Worm (Caenorhabditis elegans) whole organism, young adult: Measurements from ENCODE around the gene T20D3.6.

ENCODE experiments used
- ama-1 ChIP-seq, 3 experiments: fragments of 150-350 bp in 1 of 3; sonication (generic microtip) in 2 of 3; optimal IDR thresholded peaks; 2 replicates each; lab custom pipeline; 2014 to 2018; ENCODE audit warnings: missing biosample characterization in 2 of 3, missing genetic modification characterization in 2 of 3, missing genetic modification reagents in 2 of 3
- ccch-3 ChIP-seq: fragments of 200-800 bp; sonication (Bioruptor generic); optimal IDR thresholded peaks from 2 replicates; lab custom pipeline; 2018; ENCODE audit warnings: mild to moderate bottlenecking, missing genetic modification characterization, missing compliant biosample characterization
- dpl-1 ChIP-seq: fragments of 150-350 bp; optimal IDR thresholded peaks from 2 replicates; lab custom pipeline; 2014; ENCODE audit warnings: missing biosample characterization, missing genetic modification reagents, missing genetic modification characterization
- egrh-3 ChIP-seq: fragments of 200-800 bp; sonication (Bioruptor generic); IDR thresholded peaks from 2 replicates; pipeline ENCODE4 v1.3.6; 2022; ENCODE audit warnings: missing genetic modification reagents, missing genetic modification characterization, missing compliant biosample characterization
- let-526 ChIP-seq: fragments of 200-800 bp; sonication (Bioruptor generic); IDR thresholded peaks from 2 replicates; pipeline ENCODE4 v1.3.6; 2022; ENCODE audit warnings: missing genetic modification reagents, missing genetic modification characterization, missing compliant biosample characterization
- lin-26 ChIP-seq: fragments of 200-800 bp; sonication (Bioruptor generic); IDR thresholded peaks from 2 replicates; pipeline ENCODE4 v1.3.6; 2022; ENCODE audit warnings: missing genetic modification reagents, missing genetic modification characterization, missing compliant biosample characterization
- pha-4 ChIP-seq: fragments of 150-350 bp; sonication (generic microtip); optimal IDR thresholded peaks from 2 replicates; lab custom pipeline; 2014; ENCODE audit warnings: missing biosample characterization, missing genetic modification reagents, missing genetic modification characterization
- rec-8 ChIP-seq, 2 experiments: sonication (generic microtip); optimal IDR thresholded peaks; 2 replicates each; lab custom pipeline; 2016; ENCODE audit warnings: mild to moderate bottlenecking in 2 of 2, missing genetic modification characterization in 2 of 2, missing genetic modification reagents in 2 of 2, missing genotype in 2 of 2, missing biosample characterization in 1 of 2, missing compliant biosample characterization in 1 of 2, moderate library complexity in 1 of 2

DNA sequence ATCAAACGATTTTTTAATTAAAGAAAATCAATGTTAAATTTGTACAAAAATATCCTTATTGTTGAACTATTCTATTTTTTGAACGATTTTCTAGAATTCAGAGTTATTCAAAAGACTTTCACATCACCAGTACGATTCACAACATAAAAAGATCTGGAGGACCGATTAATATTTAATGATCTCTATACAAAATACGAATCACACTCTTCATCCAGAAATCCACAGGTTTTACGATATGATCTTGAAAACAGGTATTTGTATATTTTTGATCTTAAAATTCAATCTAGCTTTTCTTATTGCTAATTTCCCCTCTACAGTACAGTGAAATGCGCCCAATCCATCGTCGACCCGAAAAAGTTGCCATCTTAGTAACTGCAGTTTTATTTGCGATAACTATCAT lies 34.5 kb downstream of the T20D3.6 start, which contains the start of gene F49C12.5:
- TF ChIP-seq lin-26 (GFP tag; lab: Robert Waterston, UW) (no peak), ama-1 (optimal IDR thresholded peaks at IDR 0.05; lab: Kevin White, UChicago) (no peak), ama-1 (GFP tag; optimal IDR thresholded peaks at IDR 0.05; lab: Kevin White, UChicago) (no peak), pha-4 (tag; lab: Kevin White, UChicago) (no peak), ccch-3 (no peak), let-526 (GFP tag; lab: Robert Waterston, UW) (no peak), dpl-1 (GFP tag; lab: Kevin White, UChicago) (no peak), egrh-3 (GFP tag; lab: Robert Waterston, UW) (no peak), rec-8 (tag; optimal IDR thresholded peaks at IDR 0.05; lab: Kevin White, UChicago) (no peak)
